Fruit fly (Drosophila melanogaster): ENCODE data around the gene bru2.

The bru2 gene

dm6 chr2L:12350880-12351279 is 6.9 kb downstream of the bru2 start:
- no peak for TF ChIP-seq Met (GFP tag; optimal IDR thresholded peaks at IDR 0.05)
- TF ChIP-seq CG3919 (GFP tag; optimal IDR thresholded peaks at IDR 0.05), result peak; percentile 32
- TF ChIP-seq CG15336 (GFP tag; IDR thresholded peaks at IDR 0.05), result 0 out of 2 replicates have a peak, but pooled peaks have one; percentile 11
- no peak for TF ChIP-seq salr (GFP tag; optimal IDR thresholded peaks at IDR 0.05)
- no peak for TF ChIP-seq CG11294 (GFP tag; IDR thresholded peaks at IDR 0.05)
- no peak for TF ChIP-seq CG6808 (GFP tag; optimal IDR thresholded peaks at IDR 0.05)
- TF ChIP-seq Blimp-1 (GFP tag; optimal IDR thresholded peaks at IDR 0.05), result no peak
- no peak for TF ChIP-seq Sox102F (GFP tag; optimal IDR thresholded peaks at IDR 0.05)
- TF ChIP-seq Eip75B (GFP tag; optimal IDR thresholded peaks at IDR 0.05), result peak; percentile 8
- no peak for TF ChIP-seq dsx (GFP tag; optimal IDR thresholded peaks at IDR 0.05; ENCODE audit: poor library complexity, severe bottlenecking)
- no peak for TF ChIP-seq topi (GFP tag; optimal IDR thresholded peaks at IDR 0.05)
- TF ChIP-seq Eip78C (GFP tag), result no peak
- no peak for TF ChIP-seq dac (GFP tag; optimal IDR thresholded peaks at IDR 0.05)
- TF ChIP-seq fd85E (GFP tag; optimal IDR thresholded peaks at IDR 0.05), result no peak
- no peak for TF ChIP-seq ss (GFP tag; optimal IDR thresholded peaks at IDR 0.05)
- TF ChIP-seq CG8632 (GFP tag; optimal IDR thresholded peaks at IDR 0.05), result peak; percentile 2
- no peak for TF ChIP-seq Lpt (GFP tag; optimal IDR thresholded peaks at IDR 0.05)
- TF ChIP-seq Hr4 (GFP tag; optimal IDR thresholded peaks at IDR 0.05), result peak; percentile 42
- peak; percentile 33 for TF ChIP-seq CG32006 (GFP tag; optimal IDR thresholded peaks at IDR 0.05)
- TF ChIP-seq OdsH (GFP tag; optimal IDR thresholded peaks at IDR 0.05), result peak; percentile 21
- TF ChIP-seq achi (GFP tag; optimal IDR thresholded peaks at IDR 0.05), result peak; percentile 10
- TF ChIP-seq Ets96B (tag; optimal IDR thresholded peaks at IDR 0.05), result no peak
- TF ChIP-seq svp (GFP tag), result peak; percentile 40
- TF ChIP-seq Sox14 (GFP tag; optimal IDR thresholded peaks at IDR 0.05), result no peak
- peak; percentile 1 for TF ChIP-seq acj6 (GFP tag; optimal IDR thresholded peaks at IDR 0.05)
- peak; percentile 50; the same call in 1 of the 3 replicates for TF ChIP-seq CG8119 (GFP tag; IDR thresholded peaks at IDR 0.05)
- TF ChIP-seq CG6792 (GFP tag; optimal IDR thresholded peaks at IDR 0.05), result no peak
- TF ChIP-seq CG6163 (GFP tag; IDR thresholded peaks at IDR 0.05), result peak; percentile 68; the same call in 2 of the 3 replicates
- no peak for TF ChIP-seq CG6276 (GFP tag; optimal IDR thresholded peaks at IDR 0.05)
- no peak for TF ChIP-seq fd59A (GFP tag; optimal IDR thresholded peaks at IDR 0.05)
- peak; percentile 45; the same call in 1 of the 3 replicates for TF ChIP-seq eg (GFP tag; IDR thresholded peaks at IDR 0.05)

dm6 chr2L:12351969-12352368 is 8.0 kb downstream of the bru2 start:
- TF ChIP-seq CG8319 (GFP tag; optimal IDR thresholded peaks at IDR 0.05) (no peak), CG10669 (GFP tag; optimal IDR thresholded peaks at IDR 0.05) (no peak), cyc (GFP tag; optimal IDR thresholded peaks at IDR 0.05) (no peak), CG11762 (GFP tag; optimal IDR thresholded peaks at IDR 0.05; ENCODE audit: insufficient read depth) (no peak)

- 0 out of 3 replicates have a peak, but pooled peaks have one; percentile 26 for TF ChIP-seq CG6163 (GFP tag; IDR thresholded peaks at IDR 0.05)
- no peak for TF ChIP-seq Gug (GFP tag; IDR thresholded peaks at IDR 0.05)
These were observed 9.9 kb downstream of the bru2 start for dm6 chr2L:12353926-12354325.

- TF ChIP-seq fd85E (GFP tag; optimal IDR thresholded peaks at IDR 0.05), result no peak
- TF ChIP-seq Eip78C (GFP tag), result no peak
- no peak for TF ChIP-seq CG11294 (GFP tag; IDR thresholded peaks at IDR 0.05)
- TF ChIP-seq OdsH (GFP tag; optimal IDR thresholded peaks at IDR 0.05), result no peak
- no peak for TF ChIP-seq dac (GFP tag; optimal IDR thresholded peaks at IDR 0.05)
- no peak for TF ChIP-seq achi (GFP tag; optimal IDR thresholded peaks at IDR 0.05)
- TF ChIP-seq Met (GFP tag; optimal IDR thresholded peaks at IDR 0.05), result no peak
- TF ChIP-seq svp (GFP tag), result no peak
- no peak for TF ChIP-seq CG1621 (tag; optimal IDR thresholded peaks at IDR 0.05)
- no peak for TF ChIP-seq Lpt (GFP tag; optimal IDR thresholded peaks at IDR 0.05)
- TF ChIP-seq dsx (GFP tag; optimal IDR thresholded peaks at IDR 0.05; ENCODE audit: poor library complexity, severe bottlenecking), result no peak
- no peak for TF ChIP-seq topi (GFP tag; optimal IDR thresholded peaks at IDR 0.05)
- TF ChIP-seq pdm3 (GFP tag; optimal IDR thresholded peaks at IDR 0.05), result no peak
- TF ChIP-seq CG6854 (GFP tag; optimal IDR thresholded peaks at IDR 0.05), result no peak
- TF ChIP-seq Smox (GFP tag; optimal IDR thresholded peaks at IDR 0.05), result no peak
- TF ChIP-seq Ets96B (tag; optimal IDR thresholded peaks at IDR 0.05), result no peak
- no peak for TF ChIP-seq CG31627 (GFP tag; optimal IDR thresholded peaks at IDR 0.05)
These were observed 12.1 kb downstream of the bru2 start, which contains the start of gene CG17010 for dm6 chr2L:12356141-12356540. Gene CG17010 (plus strand): TSS chr2L:12356441.
